Fruit fly (Drosophila melanogaster) whole organism, prepupa: ENCODE results near the gene escl.

Experiments used
- Blimp-1 ChIP-seq: fragments of 200-800 bp; sonication (Bioruptor generic); optimal IDR thresholded peaks from 3 replicates; lab custom pipeline; 2017; ENCODE audit warnings: missing biosample characterization, missing genetic modification characterization, mild to moderate bottlenecking, moderate library complexity, missing genetic modification reagents
- CG10631 ChIP-seq: fragments of 200-800 bp; sonication (Bioruptor generic); optimal IDR thresholded peaks from 2 replicates; lab custom pipeline; 2016; ENCODE audit warnings: missing biosample characterization, missing genetic modification characterization
- CG10669 ChIP-seq: fragments of 200-800 bp; sonication (Bioruptor generic); optimal IDR thresholded peaks from 3 replicates; lab custom pipeline; 2018; ENCODE audit warnings: missing biosample characterization, mild to moderate bottlenecking, missing genetic modification characterization, moderate library complexity
- CG11294 ChIP-seq: fragments of 200-800 bp; sonication (Bioruptor generic); IDR thresholded peaks from 2 replicates; pipeline ENCODE4 v1.3.6; 2022; ENCODE audit warnings: missing biosample characterization, missing genetic modification characterization
- CG11902 ChIP-seq: fragments of 200-800 bp; sonication (Bioruptor generic); optimal IDR thresholded peaks from 3 replicates; lab custom pipeline; 2016; ENCODE audit warnings: missing biosample characterization, missing genetic modification characterization
- CG15336 ChIP-seq: fragments of 200-800 bp; sonication (Bioruptor generic); IDR thresholded peaks from 2 replicates; pipeline ENCODE4 v1.3.6; 2022; ENCODE audit warnings: missing biosample characterization, missing genetic modification characterization
- CG3032 ChIP-seq: fragments of 200-800 bp; optimal IDR thresholded peaks from 2 replicates; lab custom pipeline; 2019; ENCODE audit warnings: missing biosample characterization, mild to moderate bottlenecking, missing genetic modification characterization, moderate library complexity
- CG31627 ChIP-seq: fragments of 200-800 bp; sonication (Bioruptor generic); optimal IDR thresholded peaks from 3 replicates; lab custom pipeline; 2016; ENCODE audit warnings: missing biosample characterization, missing genetic modification characterization
- CG32006 ChIP-seq: fragments of 200-800 bp; sonication (Bioruptor generic); optimal IDR thresholded peaks from 3 replicates; lab custom pipeline; 2017; ENCODE audit warnings: missing biosample characterization, mild to moderate bottlenecking, missing genetic modification characterization
- CG34406 ChIP-seq: fragments of 200-800 bp; sonication (Bioruptor generic); optimal IDR thresholded peaks from 3 replicates; lab custom pipeline; 2016; ENCODE audit warnings: missing biosample characterization, missing genetic modification characterization
- CG3919 ChIP-seq: fragments of 200-800 bp; sonication (Bioruptor generic); optimal IDR thresholded peaks from 3 replicates; lab custom pipeline; 2016; ENCODE audit warnings: missing biosample characterization, missing genetic modification characterization
- CG6163 ChIP-seq: fragments of 200-800 bp; sonication (Bioruptor generic); IDR thresholded peaks from 3 replicates; pipeline ENCODE4 v1.3.6; 2022; ENCODE audit warnings: missing biosample characterization, missing genetic modification characterization
- CG6276 ChIP-seq: fragments of 200-800 bp; sonication (Bioruptor generic); optimal IDR thresholded peaks from 2 replicates; lab custom pipeline; 2017; ENCODE audit warnings: missing biosample characterization, mild to moderate bottlenecking, missing genetic modification characterization
- CG6792 ChIP-seq: fragments of 200-800 bp; sonication (Bioruptor generic); optimal IDR thresholded peaks from 3 replicates; lab custom pipeline; 2016; ENCODE audit warnings: missing biosample characterization, missing genetic modification characterization
- CG6808 ChIP-seq: fragments of 200-800 bp; sonication (Bioruptor generic); optimal IDR thresholded peaks from 3 replicates; lab custom pipeline; 2017; ENCODE audit warnings: missing biosample characterization, missing genetic modification characterization, mild to moderate bottlenecking, moderate library complexity, missing genetic modification reagents
- CG6854 ChIP-seq: fragments of 200-800 bp; sonication (Bioruptor generic); optimal IDR thresholded peaks from 2 replicates; lab custom pipeline; 2017; ENCODE audit warnings: missing biosample characterization, mild to moderate bottlenecking, missing genetic modification characterization
- CG8319 ChIP-seq: fragments of 200-800 bp; sonication (Bioruptor generic); optimal IDR thresholded peaks from 3 replicates; lab custom pipeline; 2016; ENCODE audit warnings: missing biosample characterization, missing genetic modification characterization
- CG8632 ChIP-seq: fragments of 200-800 bp; sonication (Bioruptor generic); optimal IDR thresholded peaks from 3 replicates; lab custom pipeline; 2016; ENCODE audit warnings: missing biosample characterization, missing genetic modification characterization
- CG9139 ChIP-seq: fragments of 200-800 bp; sonication (Bioruptor generic); optimal IDR thresholded peaks from 3 replicates; lab custom pipeline; 2017; ENCODE audit warnings: missing biosample characterization, mild to moderate bottlenecking, missing genetic modification characterization
- Eip75B ChIP-seq: fragments of 200-800 bp; sonication (Bioruptor generic); optimal IDR thresholded peaks from 3 replicates; lab custom pipeline; 2016; ENCODE audit warnings: missing biosample characterization, missing genetic modification characterization
- Eip78C ChIP-seq: fragments of 200-800 bp; sonication (Bioruptor generic); peaks from one replicate; lab custom pipeline; 2016; ENCODE audit warnings: missing biosample characterization, missing genetic modification characterization
- Ets21C ChIP-seq: fragments of 200-800 bp; sonication (Bioruptor generic); optimal IDR thresholded peaks from 3 replicates; lab custom pipeline; 2016; ENCODE audit warnings: missing biosample characterization, missing genetic modification characterization
- Ets96B ChIP-seq: fragments of 200-800 bp; optimal IDR thresholded peaks from 2 replicates; lab custom pipeline; 2019; ENCODE audit warnings: missing biosample characterization, mild to moderate bottlenecking, missing genetic modification characterization, moderate library complexity
- Gug ChIP-seq: fragments of 200-800 bp; sonication (Bioruptor generic); IDR thresholded peaks from 2 replicates; pipeline ENCODE4 v1.3.6; 2022; ENCODE audit warnings: missing biosample characterization, missing genetic modification characterization
- Hr39 ChIP-seq: fragments of 200-800 bp; sonication (Bioruptor generic); optimal IDR thresholded peaks from 2 replicates; lab custom pipeline; 2016; ENCODE audit warnings: missing biosample characterization, missing genetic modification characterization
- Hr4 ChIP-seq: fragments of 200-800 bp; sonication (Bioruptor generic); optimal IDR thresholded peaks from 3 replicates; lab custom pipeline; 2016; ENCODE audit warnings: missing biosample characterization, missing genetic modification characterization
- Lpt ChIP-seq: fragments of 200-800 bp; sonication (Bioruptor generic); optimal IDR thresholded peaks from 3 replicates; lab custom pipeline; 2016; ENCODE audit warnings: missing biosample characterization, missing genetic modification characterization
- Met ChIP-seq: fragments of 200-800 bp; sonication (Bioruptor generic); optimal IDR thresholded peaks from 3 replicates; lab custom pipeline; 2016; ENCODE audit warnings: missing biosample characterization, missing genetic modification characterization
- OdsH ChIP-seq: fragments of 200-800 bp; sonication (Bioruptor generic); optimal IDR thresholded peaks from 3 replicates; lab custom pipeline; 2016; ENCODE audit warnings: missing biosample characterization, missing genetic modification characterization
- Smox ChIP-seq: fragments of 200-800 bp; sonication (Bioruptor generic); optimal IDR thresholded peaks from 3 replicates; lab custom pipeline; 2016; ENCODE audit warnings: missing biosample characterization, missing genetic modification characterization
- Sox102F ChIP-seq: fragments of 200-800 bp; sonication (Bioruptor generic); optimal IDR thresholded peaks from 2 replicates; lab custom pipeline; 2016; ENCODE audit warnings: missing biosample characterization, mild to moderate bottlenecking, missing genetic modification characterization
- Sox14 ChIP-seq: fragments of 200-800 bp; sonication (Bioruptor generic); optimal IDR thresholded peaks from 3 replicates; lab custom pipeline; 2016; ENCODE audit warnings: missing biosample characterization, missing genetic modification characterization
- Sox15 ChIP-seq: fragments of 200-800 bp; sonication (Bioruptor generic); optimal IDR thresholded peaks from 3 replicates; lab custom pipeline; 2016; ENCODE audit warnings: missing biosample characterization, missing genetic modification characterization
- achi ChIP-seq: fragments of 200-800 bp; sonication (Bioruptor generic); optimal IDR thresholded peaks from 3 replicates; lab custom pipeline; 2016; ENCODE audit warnings: missing biosample characterization, missing genetic modification characterization
- acj6 ChIP-seq: fragments of 200-800 bp; sonication (Bioruptor generic); optimal IDR thresholded peaks from 3 replicates; lab custom pipeline; 2016; ENCODE audit warnings: missing biosample characterization, missing genetic modification characterization
- cyc ChIP-seq: fragments of 200-800 bp; sonication (Bioruptor generic); optimal IDR thresholded peaks from 3 replicates; lab custom pipeline; 2016; ENCODE audit warnings: missing biosample characterization, missing genetic modification characterization
- dac ChIP-seq: fragments of 200-800 bp; sonication (Bioruptor generic); optimal IDR thresholded peaks from 2 replicates; lab custom pipeline; 2017; ENCODE audit warnings: missing biosample characterization, mild to moderate bottlenecking, missing genetic modification characterization
- esn ChIP-seq: fragments of 200-800 bp; sonication (Bioruptor generic); optimal IDR thresholded peaks from 2 replicates; lab custom pipeline; 2016; ENCODE audit warnings: missing biosample characterization, mild to moderate bottlenecking, missing genetic modification characterization, moderate library complexity
- fd59A ChIP-seq: fragments of 200-800 bp; sonication (Bioruptor generic); optimal IDR thresholded peaks from 2 replicates; lab custom pipeline; 2017; ENCODE audit warnings: missing biosample characterization, mild to moderate bottlenecking, missing genetic modification characterization, missing genetic modification reagents
- lz ChIP-seq: fragments of 200-800 bp; sonication (Bioruptor generic); optimal IDR thresholded peaks from 3 replicates; lab custom pipeline; 2016; ENCODE audit warnings: missing biosample characterization, missing genetic modification characterization
- pdm3 ChIP-seq: fragments of 200-800 bp; sonication (Bioruptor generic); optimal IDR thresholded peaks from 3 replicates; lab custom pipeline; 2016; ENCODE audit warnings: missing biosample characterization, missing genetic modification characterization
- salr ChIP-seq, 2 experiments: fragments of 200-800 bp; sonication (Bioruptor generic); optimal IDR thresholded peaks; 3 replicates each; lab custom pipeline; 2016 to 2018; ENCODE audit warnings: missing biosample characterization in 2 of 2, missing genetic modification characterization in 2 of 2, mild to moderate bottlenecking in 1 of 2
- spab ChIP-seq: fragments of 200-800 bp; sonication (Bioruptor generic); optimal IDR thresholded peaks from 2 replicates; lab custom pipeline; 2017; ENCODE audit warnings: missing biosample characterization, mild to moderate bottlenecking, missing genetic modification characterization, missing genetic modification reagents
- ss ChIP-seq, 2 experiments: fragments of 200-800 bp; sonication (Bioruptor generic); optimal IDR thresholded peaks; 2 replicates in 1 of 2; 3 replicates in 1 of 2; lab custom pipeline; 2017 to 2018; ENCODE audit warnings: mild to moderate bottlenecking in 2 of 2, missing biosample characterization in 2 of 2, missing genetic modification characterization in 2 of 2, moderate library complexity in 1 of 2
- svp ChIP-seq: fragments of 200-800 bp; sonication (Bioruptor generic); peaks from one replicate; lab custom pipeline; 2016; ENCODE audit warnings: missing biosample characterization, missing genetic modification characterization
- topi ChIP-seq: fragments of 200-800 bp; sonication (Bioruptor generic); optimal IDR thresholded peaks from 3 replicates; lab custom pipeline; 2016; ENCODE audit warnings: missing biosample characterization, missing genetic modification characterization

escl gene

dm6 chr2L:11965610-11966594, 24.8 kb upstream of the escl start:
- TF ChIP-seq CG3919 (GFP tag; lab: Kevin White, UChicago) (peak; percentile 7), CG3032 (tag; lab: Kevin White, UChicago) (peak; percentile 13), Sox15 (GFP tag; lab: Kevin White, UChicago) (no peak), CG9139 (GFP tag; lab: Kevin White, UChicago) (no peak), Sox102F (GFP tag; lab: Kevin White, UChicago) (peak; percentile 27), CG11902 (no peak), Hr4 (peak; percentile 21), svp (GFP tag; lab: Kevin White, UChicago) (peak; percentile 85), CG34406 (GFP tag; lab: Kevin White, UChicago) (peak; percentile 26), CG15336 (no peak), Met (GFP tag; lab: Kevin White, UChicago) (peak; percentile 54), ss (GFP tag; optimal IDR thresholded peaks at IDR 0.05; lab: Kevin White, UChicago) (peak; percentile 1 to 50), pdm3 (GFP tag; lab: Kevin White, UChicago) (peak; percentile 15), CG32006 (peak; percentile 48), achi (GFP tag; lab: Kevin White, UChicago) (peak; percentile 40), dac (GFP tag; lab: Kevin White, UChicago) (no peak), CG6854 (peak; percentile 9), Gug (no peak), Hr39 (GFP tag; lab: Kevin White, UChicago) (peak; percentile 58), spab (GFP tag; lab: Kevin White, UChicago) (no peak), OdsH (GFP tag; lab: Kevin White, UChicago) (peak; percentile 26), cyc (GFP tag; lab: Kevin White, UChicago) (no peak), salr (GFP tag; optimal IDR thresholded peaks at IDR 0.05; lab: Kevin White, UChicago) (peak in 1 of 2 experiments; percentile 5), Lpt (GFP tag; lab: Kevin White, UChicago) (peak; percentile 24), CG6276 (peak; percentile 14), Eip78C (GFP tag; lab: Kevin White, UChicago) (peak; percentile 83), fd59A (GFP tag; lab: Kevin White, UChicago) (peak; percentile 67), CG10631 (GFP tag; lab: Kevin White, UChicago) (peak; percentile 74), esn (GFP tag; lab: Kevin White, UChicago) (peak; percentile 77), CG31627 (GFP tag; lab: Kevin White, UChicago) (peak; percentile 31), lz (GFP tag; lab: Kevin White, UChicago) (peak; percentile 61), Blimp-1 (GFP tag; lab: Kevin White, UChicago) (peak; percentile 84), CG11294 (GFP tag; lab: Robert Waterston, UW) (no peak), Eip75B (peak; percentile 57), CG6163 (GFP tag; lab: Robert Waterston, UW) (0 out of 3 replicates have a peak, but pooled peaks have one; percentile 36), CG6808 (GFP tag; lab: Kevin White, UChicago) (peak; percentile 62), Ets21C (GFP tag; lab: Kevin White, UChicago) (peak; percentile 37), Sox14 (GFP tag; lab: Kevin White, UChicago) (peak; percentile 42), CG8632 (peak; percentile 39), CG10669 (GFP tag; lab: Kevin White, UChicago) (no peak), Ets96B (no peak), Smox (peak; percentile 48), topi (GFP tag; lab: Kevin White, UChicago) (peak; percentile 65), acj6 (GFP tag; lab: Kevin White, UChicago) (peak; percentile 55), CG8319 (GFP tag; lab: Kevin White, UChicago) (no peak), CG6792 (GFP tag; lab: Kevin White, UChicago) (peak; percentile 20)
